Worm (Caenorhabditis elegans): ENCODE data around the gene clec-178.
A peak's percentile ranks its signal among the peaks of the same experiment; 100 is the strongest.

clec-178 gene

ce11 chrIV:5655966-5656389, 2.2 kb downstream of the clec-178 start (continued):
- TF ChIP-seq mes-2 (tag; optimal IDR thresholded peaks at IDR 0.05; ENCODE audit: poor library complexity, severe bottlenecking) = peak; percentile 31
- no peak for TF ChIP-seq zip-11 (GFP tag; IDR thresholded peaks at IDR 0.05)
- no peak for TF ChIP-seq F10B5.3 (tag; optimal IDR thresholded peaks at IDR 0.05)
- TF ChIP-seq nhr-28 (tag; optimal IDR thresholded peaks at IDR 0.05) = peak; percentile 99
- no peak for TF ChIP-seq ZK546.5 (tag; optimal IDR thresholded peaks at IDR 0.05)
- TF ChIP-seq mdt-29 (GFP tag; IDR thresholded peaks at IDR 0.05) = peak; percentile 22; the same call in 1 of the 2 replicates
- no peak for TF ChIP-seq ceh-44 (GFP tag; IDR thresholded peaks at IDR 0.05)
- no peak for TF ChIP-seq daf-19 (GFP tag; conservative IDR thresholded peaks at IDR 0.05)
- peak; percentile 53 for TF ChIP-seq T20F7.1 (GFP tag; optimal IDR thresholded peaks at IDR 0.05)
- 0 out of 2 replicates have a peak, but pooled peaks have one; percentile 20 for TF ChIP-seq mxl-2 (GFP tag; conservative IDR thresholded peaks at IDR 0.05)
- TF ChIP-seq madf-9 (GFP tag; conservative IDR thresholded peaks at IDR 0.05) = no peak; the same call in 1 of the 2 replicates
- TF ChIP-seq lsy-2 (tag; optimal IDR thresholded peaks at IDR 0.05) = peak in 1 of 2 experiments; percentile 59
- no peak for TF ChIP-seq pqm-1 (tag; optimal IDR thresholded peaks at IDR 0.05)
- peak; percentile 29 for TF ChIP-seq rbr-2 (tag; optimal IDR thresholded peaks at IDR 0.05)
- no peak for TF ChIP-seq nhr-42 (GFP tag; IDR thresholded peaks at IDR 0.05)
- TF ChIP-seq lin-15B (tag; optimal IDR thresholded peaks at IDR 0.05) = peak; percentile 3
- TF ChIP-seq ztf-11 (tag; optimal IDR thresholded peaks at IDR 0.05) = no peak
- no peak for TF ChIP-seq D1046.2 (GFP tag; IDR thresholded peaks at IDR 0.05)
- TF ChIP-seq ceh-82 (tag; optimal IDR thresholded peaks at IDR 0.05) = no peak
- TF ChIP-seq unc-62 (GFP tag; optimal IDR thresholded peaks at IDR 0.05 in 1 of 2) = no peak
- no peak for TF ChIP-seq unc-62 (tag; optimal IDR thresholded peaks at IDR 0.05)
- TF ChIP-seq lim-7 (GFP tag; IDR thresholded peaks at IDR 0.05) = no peak
- peak; percentile 81 for TF ChIP-seq dve-1 (tag; optimal IDR thresholded peaks at IDR 0.05; ENCODE audit: insufficient read depth)
- no peak for TF ChIP-seq gei-8 (GFP tag; optimal IDR thresholded peaks at IDR 0.05)
- TF ChIP-seq zip-2 (tag; optimal IDR thresholded peaks at IDR 0.05) = no peak
- TF ChIP-seq set-16 (GFP tag; IDR thresholded peaks at IDR 0.05) = no peak
- no peak for TF ChIP-seq Y105C5A.15 (GFP tag; IDR thresholded peaks at IDR 0.05)
- no peak for TF ChIP-seq ceh-20 (GFP tag; IDR thresholded peaks at IDR 0.05)
- peak; percentile 100 for TF ChIP-seq aha-1 (tag)
- no peak for TF ChIP-seq daf-16 (GFP tag; optimal IDR thresholded peaks at IDR 0.05)
- peak; percentile 30 for TF ChIP-seq daf-16 (tag; optimal IDR thresholded peaks at IDR 0.05)
- no peak for TF ChIP-seq ces-1 (GFP tag; optimal IDR thresholded peaks at IDR 0.05)
- TF ChIP-seq pha-4 (GFP tag; IDR thresholded peaks at IDR 0.05) = peak; percentile 63; the same call in 1 of the 2 replicates
- no peak for TF ChIP-seq pha-4 (tag; optimal IDR thresholded peaks at IDR 0.05)
- TF ChIP-seq ztf-7 (tag; optimal IDR thresholded peaks at IDR 0.05) = no peak
- TF ChIP-seq daf-8 (GFP tag; IDR thresholded peaks at IDR 0.05) = no peak
- TF ChIP-seq fkh-10 (GFP tag; optimal IDR thresholded peaks at IDR 0.05) = no peak
- TF ChIP-seq nhr-111 (GFP tag; optimal IDR thresholded peaks at IDR 0.05) = no peak
- TF ChIP-seq ceh-32 (tag; optimal IDR thresholded peaks at IDR 0.05; ENCODE audit: poor library complexity) = no peak
- peak; percentile 51 for TF ChIP-seq hlh-30 (tag; optimal IDR thresholded peaks at IDR 0.05; ENCODE audit: insufficient read depth)
- no peak for TF ChIP-seq F44E2.7 (GFP tag; IDR thresholded peaks at IDR 0.05)
- no peak for TF ChIP-seq egl-43 (GFP tag; IDR thresholded peaks at IDR 0.05)
- no peak for TF ChIP-seq zfp-2 (tag; optimal IDR thresholded peaks at IDR 0.05)
- no peak for TF ChIP-seq lin-1 (GFP tag; IDR thresholded peaks at IDR 0.05)
- TF ChIP-seq mep-1 (tag; optimal IDR thresholded peaks at IDR 0.05) = peak; percentile 77
- TF ChIP-seq attf-4 (tag; optimal IDR thresholded peaks at IDR 0.05) = no peak
- peak; percentile 46 for TF ChIP-seq mxl-3 (GFP tag; optimal IDR thresholded peaks at IDR 0.05)
- TF ChIP-seq dmd-6 (GFP tag; IDR thresholded peaks at IDR 0.05) = peak; percentile 79
- TF ChIP-seq lin-13 (GFP tag; optimal IDR thresholded peaks at IDR 0.05) = peak; percentile 95
- TF ChIP-seq unc-39 (tag; optimal IDR thresholded peaks at IDR 0.05) = no peak
- TF ChIP-seq zag-1 (tag; optimal IDR thresholded peaks at IDR 0.05) = no peak
- no peak for TF ChIP-seq vab-7 (GFP tag; IDR thresholded peaks at IDR 0.05)
- TF ChIP-seq F37D6.2 (tag; optimal IDR thresholded peaks at IDR 0.05) = no peak
